Worm (Caenorhabditis elegans): ENCODE data around the gene anat-1.

anat-1 gene

DNA sequence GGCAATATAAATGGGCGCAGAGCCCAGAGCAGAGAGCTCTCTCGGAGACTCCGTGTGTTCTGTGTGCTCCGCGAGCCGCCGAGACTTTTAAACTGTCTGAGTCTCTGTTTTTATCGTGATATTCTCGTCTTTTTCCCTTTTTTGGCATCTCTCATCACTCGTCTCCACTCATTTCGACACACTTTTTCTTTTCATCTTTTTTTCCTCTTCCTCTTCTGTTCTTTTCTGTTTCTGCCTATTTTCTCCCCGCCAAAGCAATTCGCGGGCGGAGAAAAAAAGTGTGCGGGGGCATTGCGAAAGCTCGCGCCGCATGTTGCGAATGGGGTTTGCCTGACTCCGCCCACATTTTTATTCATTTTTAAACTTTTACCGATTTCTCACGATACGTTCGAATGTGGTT is 14.3 kb upstream of the anat-1 start:
- TF ChIP-seq tlp-1 (tag; optimal IDR thresholded peaks at IDR 0.05) (no peak), xbp-1 (tag; optimal IDR thresholded peaks at IDR 0.05) (peak; percentile 84), irx-1 (tag; optimal IDR thresholded peaks at IDR 0.05) (peak; percentile 78), snu-23 (GFP tag; optimal IDR thresholded peaks at IDR 0.05) (peak; percentile 92), fkh-10 (GFP tag; optimal IDR thresholded peaks at IDR 0.05) (peak; percentile 83), aha-1 (tag; optimal IDR thresholded peaks at IDR 0.05) (peak; percentile 15), fkh-4 (tag; optimal IDR thresholded peaks at IDR 0.05; ENCODE audit: borderline replicate concordance) (no peak), fkh-8 (tag; optimal IDR thresholded peaks at IDR 0.05) (peak; percentile 93), pqm-1 (tag; optimal IDR thresholded peaks at IDR 0.05) (peak; percentile 71), alr-1 (tag; optimal IDR thresholded peaks at IDR 0.05; ENCODE audit: borderline replicate concordance) (no peak), C16A3.4 (tag; optimal IDR thresholded peaks at IDR 0.05) (peak; percentile 92), efl-3 (GFP tag; optimal IDR thresholded peaks at IDR 0.05) (no peak), efl-1 (optimal IDR thresholded peaks at IDR 0.05) (peak; percentile 80 to 87), efl-1 (GFP tag; optimal IDR thresholded peaks at IDR 0.05 in 1 of 2) (peak; percentile 71 to 96), nhr-85 (tag) (peak; percentile 78), elt-2 (tag; optimal IDR thresholded peaks at IDR 0.05) (peak; percentile 73), dpl-1 (GFP tag; optimal IDR thresholded peaks at IDR 0.05) (peak; percentile 71 to 82 (median 75)), egl-27 (tag; optimal IDR thresholded peaks at IDR 0.05) (no peak), jun-1 (tag; optimal IDR thresholded peaks at IDR 0.05) (peak; percentile 78), nhr-11 (tag; optimal IDR thresholded peaks at IDR 0.05) (peak; percentile 26), Y116A8C.19 (tag; optimal IDR thresholded peaks at IDR 0.05; ENCODE audit: borderline replicate concordance) (peak; percentile 3), mef-2 (tag; optimal IDR thresholded peaks at IDR 0.05) (peak; percentile 44), lin-35 (GFP tag; optimal IDR thresholded peaks at IDR 0.05) (peak; percentile 82 to 86), lsy-2 (tag; optimal IDR thresholded peaks at IDR 0.05) (peak; percentile 84 to 87), snpc-4 (tag; optimal IDR thresholded peaks at IDR 0.05) (peak; percentile 66), ztf-11 (tag; optimal IDR thresholded peaks at IDR 0.05) (peak in 1 of 2 experiments; percentile 71), F16B12.6 (tag; optimal IDR thresholded peaks at IDR 0.05) (peak; percentile 54), sup-37 (GFP tag; optimal IDR thresholded peaks at IDR 0.05) (peak; percentile 29), C04F5.9 (tag; optimal IDR thresholded peaks at IDR 0.05) (no peak), zip-4 (GFP tag; optimal IDR thresholded peaks at IDR 0.05) (peak; percentile 68), lin-13 (GFP tag; optimal IDR thresholded peaks at IDR 0.05) (peak; percentile 76), lir-3 (tag; optimal IDR thresholded peaks at IDR 0.05; ENCODE audit: poor library complexity) (peak; percentile 75), ama-1 (optimal IDR thresholded peaks at IDR 0.05) (peak; percentile 37), grh-1 (GFP tag; IDR thresholded peaks at IDR 0.05) (peak; percentile 41; the same call in 1 of the 2 replicates), nhr-90 (tag; optimal IDR thresholded peaks at IDR 0.05; ENCODE audit: poor library complexity) (peak; percentile 88), rnt-1 (tag; optimal IDR thresholded peaks at IDR 0.05) (peak; percentile 87), ceh-8 (GFP tag; optimal IDR thresholded peaks at IDR 0.05) (peak; percentile 83), vab-15 (tag; optimal IDR thresholded peaks at IDR 0.05) (peak; percentile 10), mab-9 (GFP tag; IDR thresholded peaks at IDR 0.05) (peak; percentile 63), nhr-71 (tag; optimal IDR thresholded peaks at IDR 0.05) (peak; percentile 92), hlh-17 (GFP tag; optimal IDR thresholded peaks at IDR 0.05; ENCODE audit: borderline replicate concordance) (no peak), lin-15B (tag; optimal IDR thresholded peaks at IDR 0.05) (peak; percentile 52), sptf-1 (tag; optimal IDR thresholded peaks at IDR 0.05) (no peak), unc-62 (GFP tag; optimal IDR thresholded peaks at IDR 0.05) (no peak), aly-2 (tag; optimal IDR thresholded peaks at IDR 0.05) (peak; percentile 30), hlh-4 (tag; optimal IDR thresholded peaks at IDR 0.05) (no peak), mdl-1 (tag; optimal IDR thresholded peaks at IDR 0.05) (peak in 1 of 2 experiments; percentile 73), tbx-2 (tag; optimal IDR thresholded peaks at IDR 0.05) (peak; percentile 88), ceh-90 (tag; optimal IDR thresholded peaks at IDR 0.05) (peak; percentile 21), ceh-82 (tag; optimal IDR thresholded peaks at IDR 0.05) (peak; percentile 76 to 89 (median 84)), unc-30 (tag; optimal IDR thresholded peaks at IDR 0.05) (no peak), ztf-4 (tag; optimal IDR thresholded peaks at IDR 0.05) (peak; percentile 57), isw-1 (GFP tag; IDR thresholded peaks at IDR 0.05) (peak; percentile 71)
